Worm (Caenorhabditis elegans) whole organism, L2 larva: ENCODE measurements around the gene F12F6.7.

Experiments
- C34F6.9 ChIP-seq: fragments of 150-350 bp; optimal IDR thresholded peaks from 2 replicates; lab custom pipeline; 2014; ENCODE audit warnings: missing biosample characterization, missing genetic modification characterization
- F13H6.1 ChIP-seq: sonication (generic microtip); optimal IDR thresholded peaks from 2 replicates; lab custom pipeline; 2016; ENCODE audit warnings: missing genetic modification characterization, missing compliant biosample characterization
- R02D3.7 ChIP-seq: fragments of 150-350 bp; optimal IDR thresholded peaks from 2 replicates; lab custom pipeline; 2014; ENCODE audit warnings: missing biosample characterization, missing genetic modification characterization
- Y55F3AM.14 ChIP-seq: fragments of 200-800 bp; sonication (Bioruptor generic); optimal IDR thresholded peaks from 2 replicates; lab custom pipeline; 2018; ENCODE audit warnings: mild to moderate bottlenecking, missing genetic modification characterization, missing compliant biosample characterization
- ZK546.5 ChIP-seq: sonication (generic microtip); optimal IDR thresholded peaks from 2 replicates; lab custom pipeline; 2017; ENCODE audit warnings: missing biosample characterization, missing genetic modification characterization
- alr-1 ChIP-seq: fragments of 150-350 bp; optimal IDR thresholded peaks from 2 replicates; lab custom pipeline; 2014; ENCODE audit warnings: missing biosample characterization, missing genetic modification characterization
- aly-2 ChIP-seq: fragments of 150-350 bp; optimal IDR thresholded peaks from 2 replicates; lab custom pipeline; 2014; ENCODE audit warnings: missing biosample characterization, missing genetic modification characterization
- ama-1 ChIP-seq: fragments of 150-350 bp; optimal IDR thresholded peaks from 2 replicates; lab custom pipeline; 2018; ENCODE audit warnings: inconsistent platforms
- blmp-1 ChIP-seq: sonication (generic microtip); optimal IDR thresholded peaks from 2 replicates; lab custom pipeline; 2017; ENCODE audit warnings: missing genetic modification characterization, mild to moderate bottlenecking, missing compliant biosample characterization, antibody characterized with exemption, moderate library complexity; ENCODE audit not compliant: insufficient read depth
- ceh-16 ChIP-seq: fragments of 150-350 bp; optimal IDR thresholded peaks from 2 replicates; lab custom pipeline; 2014; ENCODE audit warnings: missing biosample characterization, missing genetic modification characterization
- ceh-82 ChIP-seq: fragments of 150-350 bp; optimal IDR thresholded peaks from 2 replicates; lab custom pipeline; 2014; ENCODE audit warnings: missing biosample characterization, missing genetic modification characterization
- crh-2 ChIP-seq: sonication (generic microtip); optimal IDR thresholded peaks from 2 replicates; lab custom pipeline; 2017; ENCODE audit warnings: missing biosample characterization, missing genetic modification characterization
- dmd-4 ChIP-seq: sonication (generic microtip); optimal IDR thresholded peaks from 2 replicates; lab custom pipeline; 2017; ENCODE audit warnings: missing biosample characterization, missing genetic modification characterization
- egl-27 ChIP-seq: sonication (generic microtip); optimal IDR thresholded peaks from 3 replicates; lab custom pipeline; 2017; ENCODE audit warnings: missing biosample characterization, missing genetic modification reagents, missing genetic modification characterization
- elt-1 ChIP-seq: fragments of 150-350 bp; optimal IDR thresholded peaks from 2 replicates; lab custom pipeline; 2014; ENCODE audit warnings: missing biosample characterization, missing genetic modification characterization
- elt-3 ChIP-seq: sonication (generic microtip); optimal IDR thresholded peaks from 2 replicates; lab custom pipeline; 2017; ENCODE audit warnings: missing biosample characterization, missing genetic modification characterization
- fos-1 ChIP-seq: fragments of 150-350 bp; optimal IDR thresholded peaks from 2 replicates; lab custom pipeline; 2014; ENCODE audit warnings: missing biosample characterization, missing genetic modification characterization
- gmeb-1 ChIP-seq: fragments of 150-350 bp; optimal IDR thresholded peaks from 2 replicates; lab custom pipeline; 2014; ENCODE audit warnings: missing biosample characterization, missing genetic modification characterization
- lin-11 ChIP-seq: fragments of 150-350 bp; sonication (generic microtip); optimal IDR thresholded peaks from 2 replicates; lab custom pipeline; 2014; ENCODE audit warnings: missing biosample characterization, missing genetic modification characterization, inconsistent platforms, mixed read lengths
- lin-13 ChIP-seq: fragments of 150-350 bp; optimal IDR thresholded peaks from 2 replicates; lab custom pipeline; 2014; ENCODE audit warnings: missing biosample characterization, missing genetic modification reagents, missing genetic modification characterization
- lin-39 ChIP-seq: fragments of 150-350 bp; optimal IDR thresholded peaks from 2 replicates; lab custom pipeline; 2014; ENCODE audit warnings: missing biosample characterization, missing genetic modification reagents, missing genetic modification characterization
- lsy-2 ChIP-seq, 2 experiments: fragments of 150-350 bp in 1 of 2; sonication (generic microtip) in 1 of 2; optimal IDR thresholded peaks; 2 replicates each; lab custom pipeline; 2014 to 2017; ENCODE audit warnings: missing biosample characterization in 2 of 2, missing genetic modification characterization in 2 of 2
- mab-5 ChIP-seq: fragments of 150-350 bp; optimal IDR thresholded peaks from 2 replicates; lab custom pipeline; 2014; ENCODE audit warnings: missing biosample characterization, missing genetic modification characterization
- mbf-1 ChIP-seq: sonication (generic microtip); optimal IDR thresholded peaks from 2 replicates; lab custom pipeline; 2017; ENCODE audit warnings: missing biosample characterization, missing genetic modification characterization
- mdl-1 ChIP-seq, 2 experiments: fragments of 150-350 bp in 1 of 2; sonication (generic microtip) in 1 of 2; optimal IDR thresholded peaks; 2 replicates each; lab custom pipeline; 2017; ENCODE audit warnings: missing biosample characterization in 2 of 2, missing genetic modification characterization in 2 of 2
- nhr-10 ChIP-seq: sonication (generic microtip); optimal IDR thresholded peaks from 2 replicates; lab custom pipeline; 2017; ENCODE audit warnings: missing biosample characterization, missing genetic modification characterization
- nhr-11 ChIP-seq: fragments of 150-350 bp; optimal IDR thresholded peaks from 2 replicates; lab custom pipeline; 2014; ENCODE audit warnings: missing biosample characterization, missing genetic modification characterization
- nhr-12 ChIP-seq: fragments of 150-350 bp; optimal IDR thresholded peaks from 2 replicates; lab custom pipeline; 2014; ENCODE audit warnings: missing biosample characterization, missing genetic modification characterization
- nhr-129 ChIP-seq: fragments of 150-350 bp; optimal IDR thresholded peaks from 2 replicates; lab custom pipeline; 2014; ENCODE audit warnings: missing biosample characterization, missing genetic modification characterization
- nhr-21 ChIP-seq: fragments of 150-350 bp; optimal IDR thresholded peaks from 2 replicates; lab custom pipeline; 2014; ENCODE audit warnings: missing biosample characterization, missing genetic modification characterization
- nhr-23 ChIP-seq: fragments of 150-350 bp; optimal IDR thresholded peaks from 2 replicates; lab custom pipeline; 2014; ENCODE audit warnings: missing biosample characterization, missing genetic modification reagents, missing genetic modification characterization
- nhr-237 ChIP-seq: fragments of 150-350 bp; optimal IDR thresholded peaks from 2 replicates; lab custom pipeline; 2014; ENCODE audit warnings: missing biosample characterization, missing genetic modification characterization
- nhr-25 ChIP-seq: fragments of 150-350 bp; sonication (generic microtip); optimal IDR thresholded peaks from 3 replicates; lab custom pipeline; 2014; ENCODE audit warnings: missing biosample characterization, missing genetic modification characterization
- nhr-6 ChIP-seq: fragments of 150-350 bp; optimal IDR thresholded peaks from 2 replicates; lab custom pipeline; 2014; ENCODE audit warnings: missing biosample characterization, missing genetic modification characterization
- nhr-77 ChIP-seq: fragments of 150-350 bp; optimal IDR thresholded peaks from 2 replicates; lab custom pipeline; 2014; ENCODE audit warnings: missing biosample characterization, missing genetic modification characterization
- peb-1 ChIP-seq: fragments of 150-350 bp; optimal IDR thresholded peaks from 2 replicates; lab custom pipeline; 2014; ENCODE audit warnings: missing biosample characterization, missing genetic modification characterization
- sem-4 ChIP-seq: fragments of 150-350 bp; optimal IDR thresholded peaks from 2 replicates; lab custom pipeline; 2014; ENCODE audit warnings: missing biosample characterization, missing genetic modification reagents, missing genetic modification characterization
- skn-1 ChIP-seq: sonication (generic microtip); optimal IDR thresholded peaks from 2 replicates; lab custom pipeline; 2017; ENCODE audit warnings: missing biosample characterization, missing genetic modification characterization
- sma-3 ChIP-seq: sonication (generic microtip); optimal IDR thresholded peaks from 2 replicates; lab custom pipeline; 2016; ENCODE audit warnings: missing genetic modification reagents, missing genetic modification characterization, missing compliant biosample characterization
- sma-9 ChIP-seq, 2 experiments: fragments of 150-350 bp in 1 of 2; sonication (generic microtip) in 1 of 2; optimal IDR thresholded peaks; 2 replicates each; lab custom pipeline; 2014 to 2016; ENCODE audit warnings: missing genetic modification characterization in 2 of 2, mild to moderate bottlenecking in 1 of 2, missing biosample characterization in 1 of 2, missing compliant biosample characterization in 1 of 2, missing genetic modification reagents in 1 of 2, moderate library complexity in 1 of 2
- snpc-4 ChIP-seq: fragments of 150-350 bp; optimal IDR thresholded peaks from 2 replicates; lab custom pipeline; 2014; ENCODE audit warnings: missing biosample characterization, missing genetic modification characterization
- unc-39 ChIP-seq: fragments of 150-350 bp; optimal IDR thresholded peaks from 2 replicates; lab custom pipeline; 2014; ENCODE audit warnings: missing biosample characterization, missing genetic modification characterization
- unc-55 ChIP-seq: fragments of 150-350 bp; sonication (generic microtip); optimal IDR thresholded peaks from 3 replicates; lab custom pipeline; 2014; ENCODE audit warnings: missing biosample characterization, missing genetic modification reagents, missing genetic modification characterization
- unc-62 ChIP-seq: fragments of 150-350 bp; optimal IDR thresholded peaks from 2 replicates; lab custom pipeline; 2014; ENCODE audit warnings: missing biosample characterization, missing genetic modification reagents, missing genetic modification characterization
- zag-1 ChIP-seq: fragments of 150-350 bp; optimal IDR thresholded peaks from 2 replicates; lab custom pipeline; 2014; ENCODE audit warnings: missing biosample characterization, missing genetic modification characterization
- ztf-1 ChIP-seq: fragments of 200-800 bp; sonication (Bioruptor generic); conservative IDR thresholded peaks from 2 replicates; pipeline ENCODE4 v1.3.6; 2022; ENCODE audit warnings: missing genetic modification characterization, missing compliant biosample characterization
- ztf-11 ChIP-seq: sonication (generic microtip); optimal IDR thresholded peaks from 2 replicates; lab custom pipeline; 2017; ENCODE audit warnings: missing biosample characterization, missing genetic modification characterization
- ztf-4 ChIP-seq: fragments of 150-350 bp; optimal IDR thresholded peaks from 2 replicates; lab custom pipeline; 2014; ENCODE audit warnings: missing biosample characterization, missing genetic modification characterization

Gene F12F6.7

DNA sequence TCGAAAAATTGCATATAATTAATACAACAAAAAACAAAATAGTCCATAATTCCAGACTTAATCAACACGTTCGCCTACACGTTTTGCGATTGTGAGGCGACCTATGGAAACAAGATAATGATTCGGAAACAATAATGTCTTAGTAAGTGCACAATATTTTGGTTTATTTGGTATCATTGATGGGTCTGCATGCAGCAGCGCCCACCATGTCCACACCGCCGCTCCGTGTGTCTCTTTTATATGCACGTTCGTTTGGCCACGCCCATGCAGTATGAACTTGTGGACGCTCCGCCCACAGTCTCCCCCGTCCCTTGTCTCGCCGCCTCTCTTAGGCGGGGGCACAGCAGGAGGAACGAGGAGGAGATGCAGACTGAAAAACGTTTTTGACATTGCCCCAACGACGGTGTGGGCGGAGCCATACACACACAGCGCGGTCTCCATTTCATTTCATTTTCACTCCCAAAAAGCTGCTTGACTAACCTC, 32.6 kb upstream of the F12F6.7 start, which contains the start of gene mig-38 (continued):
- no peak for TF ChIP-seq nhr-25 (tag; lab: Kevin White, UChicago)
- TF ChIP-seq nhr-237 (tag; lab: Kevin White, UChicago), result no peak

- TF ChIP-seq ama-1 (no peak), nhr-129 (tag; lab: Kevin White, UChicago) (peak; percentile 98), F13H6.1 (tag; lab: Kevin White, UChicago) (peak; percentile 95), nhr-11 (tag; lab: Kevin White, UChicago) (no peak), nhr-77 (tag; lab: Kevin White, UChicago) (no peak), snpc-4 (peak; percentile 63), unc-55 (peak; percentile 84), lin-39 (no peak), ceh-82 (no peak), ztf-1 (GFP tag; lab: Robert Waterston, UW) (0 out of 2 replicates have a peak, but pooled peaks have one; percentile 16), nhr-25 (tag; lab: Kevin White, UChicago) (peak; percentile 85), fos-1 (peak; percentile 88), crh-2 (tag; lab: Kevin White, UChicago) (peak; percentile 91), lin-11 (peak; percentile 25), nhr-237 (tag; lab: Kevin White, UChicago) (no peak), nhr-21 (tag; lab: Kevin White, UChicago) (peak; percentile 77), sem-4 (tag; lab: Kevin White, UChicago) (peak; percentile 92), zag-1 (tag; lab: Kevin White, UChicago) (peak; percentile 79), blmp-1 (tag; lab: Kevin White, UChicago) (peak; percentile 80), alr-1 (tag; lab: Kevin White, UChicago) (peak; percentile 72), nhr-6 (peak; percentile 93), nhr-12 (tag; lab: Kevin White, UChicago) (no peak), nhr-10 (tag; lab: Kevin White, UChicago) (peak; percentile 36), lin-13 (GFP tag; lab: Kevin White, UChicago) (peak; percentile 67), lsy-2 (tag; optimal IDR thresholded peaks at IDR 0.05; lab: Kevin White, UChicago) (peak; percentile 53 to 85), ztf-4 (tag; lab: Kevin White, UChicago) (peak; percentile 94), unc-39 (tag; lab: Kevin White, UChicago) (peak; percentile 13), ZK546.5 (tag; lab: Kevin White, UChicago) (no peak), ceh-16 (tag; lab: Kevin White, UChicago) (peak; percentile 71), sma-3 (GFP tag; lab: Kevin White, UChicago) (peak; percentile 75), aly-2 (tag; lab: Kevin White, UChicago) (no peak), elt-1 (tag; lab: Kevin White, UChicago) (no peak), elt-3 (no peak), mdl-1 (tag; optimal IDR thresholded peaks at IDR 0.05; lab: Kevin White, UChicago) (peak; percentile 23 to 80), nhr-23 (tag; lab: Kevin White, UChicago) (no peak), mab-5 (tag; lab: Kevin White, UChicago) (peak; percentile 53), mbf-1 (tag; lab: Kevin White, UChicago) (no peak), gmeb-1 (tag; lab: Kevin White, UChicago) (peak; percentile 65), R02D3.7 (peak; percentile 6), egl-27 (tag; lab: Kevin White, UChicago) (peak; percentile 51), unc-62 (GFP tag; lab: Kevin White, UChicago) (peak; percentile 16), ztf-11 (no peak), sma-9 (GFP tag; optimal IDR thresholded peaks at IDR 0.05; lab: Kevin White, UChicago) (peak; percentile 93), sma-9 (tag; optimal IDR thresholded peaks at IDR 0.05; lab: Kevin White, UChicago) (no peak), skn-1 (peak; percentile 76), Y55F3AM.14 (GFP tag; lab: Kevin White, UChicago) (no peak), C34F6.9 (peak; percentile 88), peb-1 (tag; lab: Kevin White, UChicago) (no peak), dmd-4 (tag; lab: Kevin White, UChicago) (no peak)
Observed at ce11 chrIV:11593415-11594190, 32.0 kb upstream of the F12F6.7 start, which contains the start of gene F40F11.3. Gene F40F11.3 (minus strand): TSS chrIV:11594003.
